Fruit fly (Drosophila melanogaster) whole organism, pupa: ENCODE results near the gene CG44044.

Experiments used
- CG10348 ChIP-seq: fragments of 200-800 bp; sonication (Bioruptor generic); IDR thresholded peaks from 2 replicates; pipeline ENCODE4 v1.3.6; 2022; ENCODE audit warnings: missing biosample characterization, missing genetic modification characterization
- CG12605 ChIP-seq: fragments of 200-800 bp; sonication (Bioruptor generic); IDR thresholded peaks from 2 replicates; pipeline ENCODE4 v1.3.6; 2022; ENCODE audit warnings: missing biosample characterization, missing genetic modification characterization
- CG13204 ChIP-seq: fragments of 200-800 bp; sonication (Bioruptor generic); optimal IDR thresholded peaks from 2 replicates; lab custom pipeline; 2018; ENCODE audit warnings: missing biosample characterization, mild to moderate bottlenecking, missing genetic modification characterization, moderate library complexity
- CG14655 ChIP-seq: fragments of 200-800 bp; sonication (Bioruptor generic); optimal IDR thresholded peaks from 3 replicates; lab custom pipeline; 2017; ENCODE audit warnings: mild to moderate bottlenecking, missing biosample characterization, missing genetic modification reagents, missing genetic modification characterization
- CG15710 ChIP-seq: fragments of 200-800 bp; sonication (Bioruptor generic); optimal IDR thresholded peaks from 2 replicates; lab custom pipeline; 2018; ENCODE audit warnings: missing biosample characterization, mild to moderate bottlenecking, missing genetic modification characterization, moderate library complexity
- CG17806 ChIP-seq: fragments of 200-800 bp; sonication (Bioruptor generic); optimal IDR thresholded peaks from 2 replicates; lab custom pipeline; 2018; ENCODE audit warnings: missing biosample characterization, mild to moderate bottlenecking, missing genetic modification characterization, moderate library complexity
- CG32121 ChIP-seq: fragments of 200-800 bp; sonication (Bioruptor generic); IDR thresholded peaks from 2 replicates; pipeline ENCODE4 v1.3.6; 2022; ENCODE audit warnings: missing biosample characterization, missing genetic modification characterization
- CG34367 ChIP-seq: fragments of 200-800 bp; sonication (Bioruptor generic); optimal IDR thresholded peaks from 2 replicates; lab custom pipeline; 2018; ENCODE audit warnings: missing biosample characterization, mild to moderate bottlenecking, missing genetic modification characterization
- CG4496 ChIP-seq: fragments of 200-800 bp; sonication (Bioruptor generic); IDR thresholded peaks from 3 replicates; pipeline ENCODE4 v1.3.6; 2022; ENCODE audit warnings: missing biosample characterization, missing genetic modification characterization
- CG8159 ChIP-seq: fragments of 200-800 bp; sonication (Bioruptor generic); optimal IDR thresholded peaks from 3 replicates; lab custom pipeline; 2018; ENCODE audit warnings: missing biosample characterization, mild to moderate bottlenecking, missing genetic modification characterization, moderate library complexity
- CG8301 ChIP-seq: fragments of 200-800 bp; sonication (Bioruptor generic); optimal IDR thresholded peaks from 2 replicates; lab custom pipeline; 2018; ENCODE audit warnings: missing biosample characterization, mild to moderate bottlenecking, missing genetic modification characterization
- D1 ChIP-seq: fragments of 200-800 bp; sonication (Bioruptor generic); optimal IDR thresholded peaks from 2 replicates; lab custom pipeline; 2018; ENCODE audit warnings: missing biosample characterization, mild to moderate bottlenecking, missing genetic modification characterization, moderate library complexity
- EcR ChIP-seq: fragments of 200-800 bp; sonication (Bioruptor generic); optimal IDR thresholded peaks from 3 replicates; lab custom pipeline; 2019; ENCODE audit warnings: missing biosample characterization, missing genetic modification characterization, mild to moderate bottlenecking, moderate library complexity, missing genetic modification reagents
- Ets98B ChIP-seq: fragments of 200-800 bp; sonication (Bioruptor generic); IDR thresholded peaks from 2 replicates; pipeline ENCODE4 v1.3.6; 2022; ENCODE audit warnings: missing biosample characterization, missing genetic modification characterization
- Pif1A ChIP-seq: fragments of 200-800 bp; sonication (Bioruptor generic); optimal IDR thresholded peaks from 3 replicates; lab custom pipeline; 2016; ENCODE audit warnings: missing biosample characterization, missing genetic modification characterization
- Pif1B ChIP-seq: fragments of 200-800 bp; sonication (Bioruptor generic); optimal IDR thresholded peaks from 3 replicates; lab custom pipeline; 2016; ENCODE audit warnings: missing biosample characterization, missing genetic modification characterization
- Snoo ChIP-seq: fragments of 200-800 bp; sonication (Bioruptor generic); optimal IDR thresholded peaks from 3 replicates; lab custom pipeline; 2017; ENCODE audit warnings: missing biosample characterization, mild to moderate bottlenecking, missing genetic modification characterization, inconsistent platforms
- fd96Ca ChIP-seq: fragments of 200-800 bp; sonication (Bioruptor generic); IDR thresholded peaks from 3 replicates; pipeline ENCODE4 v1.3.6; 2022; ENCODE audit warnings: missing biosample characterization, missing genetic modification characterization
- gl ChIP-seq: fragments of 200-800 bp; sonication (Bioruptor generic); optimal IDR thresholded peaks from 2 replicates; lab custom pipeline; 2018; ENCODE audit warnings: missing biosample characterization, mild to moderate bottlenecking, missing genetic modification characterization
- rn ChIP-seq: fragments of 200-800 bp; sonication (Bioruptor generic); IDR thresholded peaks from 2 replicates; pipeline ENCODE4 v1.3.6; 2022; ENCODE audit warnings: missing biosample characterization, missing genetic modification characterization

CG44044 gene

dm6 chr3R:16351044-16351443 is 29.4 kb downstream of the CG44044 start:
- TF ChIP-seq CG4496 (GFP tag; lab: Robert Waterston, UW) (0 out of 3 replicates have a peak, but pooled peaks have one; percentile 27), CG8159 (tag; lab: Kevin White, UChicago) (no peak)
- TF ChIP-seq, all 21 proteins: peak for 1

dm6 chr3R:16352039-16352438 is 30.4 kb downstream of the CG44044 start:
- TF ChIP-seq fd96Ca (GFP tag; lab: Robert Waterston, UW): no peak
- no peak for TF ChIP-seq D1 (tag; lab: Kevin White, UChicago)
- no peak for TF ChIP-seq CG15710 (tag; lab: Kevin White, UChicago)
- TF ChIP-seq CG14655: no peak

dm6 chr3R:16353195-16353594 is 31.6 kb downstream of the CG44044 start:
- TF ChIP-seq EcR (GFP tag; lab: Kevin White, UChicago) (peak; percentile 39), CG8159 (tag; lab: Kevin White, UChicago) (no peak)

- TF ChIP-seq CG32121 (GFP tag; lab: Robert Waterston, UW) (no peak), D1 (tag; lab: Kevin White, UChicago) (no peak), Pif1A (GFP tag; lab: Kevin White, UChicago) (no peak), gl (tag; lab: Kevin White, UChicago) (no peak), fd96Ca (GFP tag; lab: Robert Waterston, UW) (no peak; the same call in 2 of the 3 replicates), CG34367 (tag; lab: Kevin White, UChicago) (no peak), CG12605 (GFP tag; lab: Robert Waterston, UW) (no peak), rn (GFP tag; lab: Robert Waterston, UW) (no peak), CG4496 (GFP tag; lab: Robert Waterston, UW) (no peak), CG8301 (tag; lab: Kevin White, UChicago) (no peak), CG17806 (tag; lab: Kevin White, UChicago) (no peak)
These were observed 32.0 kb downstream of the CG44044 start for dm6 chr3R:16353671-16354070.

- TF ChIP-seq CG32121 (GFP tag; lab: Robert Waterston, UW) (no peak), CG4496 (GFP tag; lab: Robert Waterston, UW) (no peak), EcR (GFP tag; lab: Kevin White, UChicago) (no peak), Ets98B (GFP tag; lab: Robert Waterston, UW) (no peak), rn (GFP tag; lab: Robert Waterston, UW) (no peak), CG14655 (no peak), CG10348 (GFP tag; lab: Robert Waterston, UW) (no peak), fd96Ca (GFP tag; lab: Robert Waterston, UW) (no peak), CG12605 (GFP tag; lab: Robert Waterston, UW) (no peak), Pif1B (GFP tag; lab: Kevin White, UChicago) (no peak)
These were observed 33.8 kb downstream of the CG44044 start for dm6 chr3R:16355393-16355943.

dm6 chr3R:16356215-16356862 is 34.7 kb downstream of the CG44044 start:
- TF ChIP-seq Snoo (tag; lab: Kevin White, UChicago): no peak
- TF ChIP-seq, all 21 proteins: peak for 0

dm6 chr3R:16356863-16357215 is 35.2 kb downstream of the CG44044 start, which contains the start of gene CG10311:
TSS of gene CG10311 (minus strand) at chr3R:16357015.
- TF ChIP-seq CG13204: no peak
- TF ChIP-seq Pif1A (GFP tag; lab: Kevin White, UChicago): no peak
- TF ChIP-seq Ets98B (GFP tag; lab: Robert Waterston, UW): peak; percentile 33; the same call in 1 of the 2 replicates
- peak; percentile 24; the same call in 1 of the 2 replicates for TF ChIP-seq CG32121 (GFP tag; lab: Robert Waterston, UW)
- no peak; the same call in 2 of the 3 replicates for TF ChIP-seq CG4496 (GFP tag; lab: Robert Waterston, UW)
- TF ChIP-seq fd96Ca (GFP tag; lab: Robert Waterston, UW): 0 out of 3 replicates have a peak, but pooled peaks have one; percentile 22
- TF ChIP-seq, all 21 proteins: peak for 3

- TF ChIP-seq D1 (tag; lab: Kevin White, UChicago) (peak; percentile 14), CG34367 (tag; lab: Kevin White, UChicago) (no peak)
These were observed 37.5 kb downstream of the CG44044 start, which contains the start of gene CG17931 for dm6 chr3R:16359098-16359497. TSS of gene CG17931 (minus strand) at chr3R:16359466.
